Worm (Caenorhabditis elegans): Measurements from ENCODE around the gene T26H8.5.

The T26H8.5 gene

ce11 chrV:15315827-15316527 is 10.6 kb upstream of the T26H8.5 start, which contains the start of the genes srt-22 and nhr-246:
TSS of gene srt-22 (minus strand) at chrV:15315927.
TSS of gene nhr-246 (plus strand) at chrV:15316477.
- TF ChIP-seq pqm-1 (tag; optimal IDR thresholded peaks at IDR 0.05), result peak; percentile 30
- TF ChIP-seq elt-2 (tag; optimal IDR thresholded peaks at IDR 0.05), result peak; percentile 6
- no peak for TF ChIP-seq skn-1 (tag; optimal IDR thresholded peaks at IDR 0.05)

- TF ChIP-seq nhr-77 (tag; optimal IDR thresholded peaks at IDR 0.05) (no peak), ZK546.5 (tag; optimal IDR thresholded peaks at IDR 0.05) (no peak), daf-12 (tag; optimal IDR thresholded peaks at IDR 0.05) (no peak), ceh-16 (tag; optimal IDR thresholded peaks at IDR 0.05) (no peak), R02D3.7 (tag; optimal IDR thresholded peaks at IDR 0.05) (no peak), nhr-76 (tag; optimal IDR thresholded peaks at IDR 0.05) (no peak), elt-2 (tag; optimal IDR thresholded peaks at IDR 0.05) (no peak), zag-1 (tag; optimal IDR thresholded peaks at IDR 0.05) (no peak), nhr-23 (tag; optimal IDR thresholded peaks at IDR 0.05) (no peak), lin-39 (tag; optimal IDR thresholded peaks at IDR 0.05) (no peak), ceh-9 (tag; optimal IDR thresholded peaks at IDR 0.05) (no peak), ama-1 (optimal IDR thresholded peaks at IDR 0.05) (no peak)
These were observed 8.1 kb upstream of the T26H8.5 start for ce11 chrV:15313529-15313928.

- TF ChIP-seq pha-4 (tag; optimal IDR thresholded peaks at IDR 0.05), result no peak
- no peak for TF ChIP-seq mml-1 (tag; optimal IDR thresholded peaks at IDR 0.05)
- no peak for TF ChIP-seq nfya-1 (tag; optimal IDR thresholded peaks at IDR 0.05; ENCODE audit: insufficient read depth)
- no peak for TF ChIP-seq elt-2 (tag; optimal IDR thresholded peaks at IDR 0.05)
- no peak for TF ChIP-seq mdl-1 (tag; optimal IDR thresholded peaks at IDR 0.05)
- TF ChIP-seq nhr-23 (tag; optimal IDR thresholded peaks at IDR 0.05), result no peak
- no peak for TF ChIP-seq aly-2 (tag; optimal IDR thresholded peaks at IDR 0.05)
- TF ChIP-seq skn-1 (tag; optimal IDR thresholded peaks at IDR 0.05), result no peak
- TF ChIP-seq jun-1 (tag; optimal IDR thresholded peaks at IDR 0.05), result no peak
- no peak for TF ChIP-seq nhr-28 (tag; optimal IDR thresholded peaks at IDR 0.05)
- TF ChIP-seq lsy-12 (tag; optimal IDR thresholded peaks at IDR 0.05), result no peak
- no peak for TF ChIP-seq ZK546.5 (tag; optimal IDR thresholded peaks at IDR 0.05)
- TF ChIP-seq ceh-28 (tag; optimal IDR thresholded peaks at IDR 0.05), result no peak
- TF ChIP-seq lin-39 (tag; optimal IDR thresholded peaks at IDR 0.05), result no peak
- TF ChIP-seq zag-1 (tag; optimal IDR thresholded peaks at IDR 0.05), result no peak
These were observed 5.4 kb upstream of the T26H8.5 start, which contains the start of gene irld-62 for ce11 chrV:15310780-15311179. TSS of gene irld-62 (plus strand) at chrV:15311080.

- TF ChIP-seq nhr-67 (tag; optimal IDR thresholded peaks at IDR 0.05) (no peak), daf-12 (tag; optimal IDR thresholded peaks at IDR 0.05) (no peak), nhr-43 (tag; optimal IDR thresholded peaks at IDR 0.05; ENCODE audit: poor library complexity, severe bottlenecking) (no peak), elt-3 (tag; optimal IDR thresholded peaks at IDR 0.05) (no peak), nhr-77 (tag; optimal IDR thresholded peaks at IDR 0.05) (no peak), sea-2 (GFP tag; optimal IDR thresholded peaks at IDR 0.05) (no peak), elt-2 (tag; optimal IDR thresholded peaks at IDR 0.05) (no peak), nhr-11 (tag; optimal IDR thresholded peaks at IDR 0.05) (no peak)
These were observed 3.6 kb upstream of the T26H8.5 start, which contains the start of gene srz-10 for ce11 chrV:15309011-15309410. TSS of gene srz-10 (minus strand) at chrV:15309098.

- TF ChIP-seq zag-1 (tag; optimal IDR thresholded peaks at IDR 0.05) (no peak), ZK546.5 (tag; optimal IDR thresholded peaks at IDR 0.05) (no peak)
These were observed 1.3 kb upstream of the T26H8.5 start, which contains the start of gene T26H8.4 for ce11 chrV:15306745-15307144. TSS of gene T26H8.4 (minus strand) at chrV:15306845.

- no peak for TF ChIP-seq tbx-2 (tag; optimal IDR thresholded peaks at IDR 0.05)
- no peak for TF ChIP-seq eor-1 (tag; optimal IDR thresholded peaks at IDR 0.05)
These were observed 1.8 kb downstream of the T26H8.5 start, which contains the start of gene srx-48 for ce11 chrV:15303625-15304024. TSS of gene srx-48 (minus strand) at chrV:15303725.

All from whole organism, L3 larva.